Worm (Caenorhabditis elegans): ENCODE data around the gene haf-3.
"Not testable (repeated sequence)": the region's sequence is repeated elsewhere in the genome, so short reads cannot be mapped to it uniquely, and the experiment has no call there.

haf-3 gene

DNA sequence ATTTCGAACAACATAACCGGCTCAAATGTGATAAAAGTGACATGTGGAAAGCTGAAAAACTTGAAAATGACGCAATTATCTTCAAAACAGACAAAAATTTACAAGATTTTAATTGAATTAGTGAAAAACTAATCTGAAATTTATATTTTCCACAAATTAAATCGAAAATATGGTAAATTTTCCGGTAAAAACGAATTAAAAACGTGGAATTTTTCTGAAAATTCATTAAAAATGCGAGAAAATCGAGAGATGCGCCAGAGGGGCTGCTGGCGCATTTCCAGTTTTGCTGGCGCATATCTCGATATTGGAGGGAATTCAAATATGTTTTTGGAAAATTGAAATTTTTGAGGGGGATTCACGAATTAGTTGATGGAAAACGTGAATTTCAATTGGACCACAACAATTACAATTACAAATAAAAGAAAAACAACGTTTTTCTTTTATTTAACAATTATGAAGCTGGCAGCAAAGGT lies at the start of gene haf-3, which contains the start of gene F57A10.2 (continued):
- TF ChIP-seq lin-13 (GFP tag; optimal IDR thresholded peaks at IDR 0.05) (peak; percentile 83), rbr-2 (tag; optimal IDR thresholded peaks at IDR 0.05) (peak; percentile 88), daf-19 (GFP tag; conservative IDR thresholded peaks at IDR 0.05) (no peak), mes-2 (tag; optimal IDR thresholded peaks at IDR 0.05; ENCODE audit: poor library complexity, severe bottlenecking) (peak; percentile 93), unc-39 (tag; optimal IDR thresholded peaks at IDR 0.05) (no peak), nhr-42 (GFP tag; IDR thresholded peaks at IDR 0.05) (no peak), arid-1 (GFP tag; conservative IDR thresholded peaks at IDR 0.05) (0 out of 2 replicates have a peak, but pooled peaks have one; percentile 37), spr-1 (tag; optimal IDR thresholded peaks at IDR 0.05) (peak; percentile 78), dmd-9 (GFP tag; IDR thresholded peaks at IDR 0.05) (no peak), dpl-1 (GFP tag; optimal IDR thresholded peaks at IDR 0.05) (peak; percentile 99), egl-27 (tag; optimal IDR thresholded peaks at IDR 0.05) (no peak), vab-7 (GFP tag; IDR thresholded peaks at IDR 0.05) (peak; percentile 43; the same call in 1 of the 2 replicates), lir-3 (tag; optimal IDR thresholded peaks at IDR 0.05) (no peak), zfp-3 (GFP tag; conservative IDR thresholded peaks at IDR 0.05) (peak; percentile 63; the same call in 1 of the 2 replicates), ctbp-1 (GFP tag; IDR thresholded peaks at IDR 0.05) (peak; percentile 80; the same call in 1 of the 2 replicates), zip-2 (tag; optimal IDR thresholded peaks at IDR 0.05) (peak; percentile 76), mdl-1 (tag; optimal IDR thresholded peaks at IDR 0.05) (peak in 1 of 2 experiments; percentile 21), nhr-77 (tag; optimal IDR thresholded peaks at IDR 0.05) (peak; percentile 90), pqm-1 (tag; optimal IDR thresholded peaks at IDR 0.05) (no peak), Y5F2A.4 (GFP tag; optimal IDR thresholded peaks at IDR 0.05) (peak; percentile 40), nhr-102 (tag; optimal IDR thresholded peaks at IDR 0.05) (peak; percentile 92), pha-4 (GFP tag; IDR thresholded peaks at IDR 0.05) (peak; percentile 73), pha-4 (tag; optimal IDR thresholded peaks at IDR 0.05) (peak; percentile 46), ceh-82 (tag; optimal IDR thresholded peaks at IDR 0.05) (no peak), F10B5.3 (tag; optimal IDR thresholded peaks at IDR 0.05) (peak; percentile 71), cey-2 (tag; optimal IDR thresholded peaks at IDR 0.05; ENCODE audit: borderline replicate concordance, insufficient read depth) (no peak), fos-1 (tag; optimal IDR thresholded peaks at IDR 0.05) (no peak), mep-1 (tag; optimal IDR thresholded peaks at IDR 0.05) (peak; percentile 94), lin-29 (GFP tag; IDR thresholded peaks at IDR 0.05) (peak; percentile 62; the same call in 1 of the 2 replicates), madf-9 (GFP tag; conservative IDR thresholded peaks at IDR 0.05) (peak; percentile 56; the same call in 1 of the 2 replicates), snpc-4 (tag; optimal IDR thresholded peaks at IDR 0.05) (peak; percentile 34), F49E8.2 (tag; optimal IDR thresholded peaks at IDR 0.05; ENCODE audit: borderline replicate concordance) (peak; percentile 80), dve-1 (tag; optimal IDR thresholded peaks at IDR 0.05; ENCODE audit: insufficient read depth) (peak; percentile 95)

DNA sequence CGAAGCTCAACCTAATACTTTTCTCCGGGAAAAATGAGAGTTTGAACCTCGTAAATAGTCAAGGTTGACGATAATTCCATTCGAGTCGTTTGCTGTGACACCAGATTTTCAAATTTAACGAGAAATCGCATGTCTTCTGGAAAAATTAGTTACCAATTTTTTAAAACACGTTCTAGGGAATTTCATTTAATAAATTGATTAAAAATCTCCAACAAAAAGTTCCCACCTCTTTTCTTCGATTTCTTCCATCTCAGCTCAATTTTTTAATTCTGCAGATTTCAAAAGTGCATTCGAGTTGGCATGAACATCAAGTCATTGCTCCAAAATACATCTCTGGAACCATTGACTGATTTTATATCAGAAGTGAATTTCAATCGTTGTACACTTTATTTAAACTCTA lies 46.0 kb upstream of the haf-3 start, which contains the start of gene nhr-282:
Gene nhr-282, plus strand, starts transcription at position 301 of the 400 bp plus-strand sequence.
- TF ChIP-seq daf-19 (GFP tag; conservative IDR thresholded peaks at IDR 0.05); dve-1 (tag; optimal IDR thresholded peaks at IDR 0.05; ENCODE audit: insufficient read depth); lir-3 (tag; optimal IDR thresholded peaks at IDR 0.05): not testable (repeated sequence)

DNA sequence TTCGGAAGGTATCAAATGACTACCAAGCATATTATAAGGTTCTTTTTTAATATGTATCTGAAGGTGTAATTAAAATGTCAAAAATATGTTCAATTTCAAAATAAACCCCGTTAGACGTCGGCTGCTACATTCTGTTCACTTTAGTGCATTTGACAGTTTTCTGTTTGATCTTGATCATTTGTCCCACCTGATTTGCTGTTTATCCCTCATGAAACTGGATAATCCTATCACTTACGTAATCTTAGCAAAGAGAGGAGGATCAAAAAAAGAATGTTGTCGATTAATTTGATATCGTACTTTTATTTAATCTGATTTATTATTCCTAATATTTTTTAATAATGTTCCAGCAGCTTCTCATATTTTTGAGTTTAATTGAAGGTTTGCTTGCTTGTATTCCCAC lies 44.5 kb upstream of the haf-3 start, which contains the start of gene F54B8.1:
Gene F54B8.1, plus strand, starts transcription at position 301 of the 400 bp plus-strand sequence.
- TF ChIP-seq ceh-32 (tag; optimal IDR thresholded peaks at IDR 0.05; ENCODE audit: poor library complexity) = no peak
- TF ChIP-seq dmd-9 (GFP tag; IDR thresholded peaks at IDR 0.05) = no peak

DNA sequence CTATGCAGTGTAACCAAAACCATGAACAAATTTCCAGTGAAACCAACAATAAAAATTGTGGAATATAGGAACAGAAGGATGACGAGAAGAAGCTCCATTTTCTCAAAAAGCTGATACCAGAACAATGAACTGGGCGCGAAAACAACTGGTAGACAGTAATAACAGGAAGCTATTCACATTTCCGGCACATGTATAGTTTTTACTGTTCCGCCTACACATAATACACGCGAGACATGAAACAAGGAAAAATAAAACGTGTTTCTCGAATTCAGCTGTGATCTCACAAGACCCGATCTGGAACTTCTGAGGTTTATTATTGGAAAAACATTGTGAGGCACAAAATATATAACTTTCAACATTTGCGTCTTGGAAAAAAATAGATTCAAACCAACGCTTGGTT lies 43.6 kb upstream of the haf-3 start, which contains the start of gene srsx-36:
Gene srsx-36, minus strand, starts transcription at position 101 of the 400 bp plus-strand sequence.
- TF ChIP-seq lin-39 (tag; optimal IDR thresholded peaks at IDR 0.05) (no peak), ZK337.2 (GFP tag; IDR thresholded peaks at IDR 0.05) (no peak), pqm-1 (tag; optimal IDR thresholded peaks at IDR 0.05) (no peak), nhr-111 (GFP tag; optimal IDR thresholded peaks at IDR 0.05) (no peak), F49E8.2 (tag; optimal IDR thresholded peaks at IDR 0.05; ENCODE audit: borderline replicate concordance) (no peak), mep-1 (tag; optimal IDR thresholded peaks at IDR 0.05) (no peak), lin-15B (tag; optimal IDR thresholded peaks at IDR 0.05) (no peak), Y5F2A.4 (GFP tag; optimal IDR thresholded peaks at IDR 0.05) (no peak), mxl-3 (GFP tag; optimal IDR thresholded peaks at IDR 0.05) (no peak), ceh-82 (tag; optimal IDR thresholded peaks at IDR 0.05) (no peak), tag-97 (GFP tag; IDR thresholded peaks at IDR 0.05) (no peak), ZK546.5 (tag; optimal IDR thresholded peaks at IDR 0.05) (no peak)

All from whole organism, L4 larva.